Fruit fly (Drosophila melanogaster) whole organism, embryonic: ENCODE results near the gene mRpL55.
A peak's percentile ranks its signal among the peaks of the same experiment; 100 is the strongest.

Source experiments
- Awh ChIP-seq: fragments of 200-800 bp; sonication (Bioruptor generic); IDR thresholded peaks from 2 replicates; pipeline ENCODE4, ENCODE4 v1.3.6; 2022; ENCODE audit warnings: missing biosample characterization, missing genetic modification characterization
- Bdp1 ChIP-seq: fragments of 200-800 bp; sonication (Bioruptor generic); optimal IDR thresholded peaks from 3 replicates; lab custom pipeline; 2016; ENCODE audit warnings: missing biosample characterization, missing genetic modification characterization
- Bgb ChIP-seq: fragments of 200-800 bp; sonication (Bioruptor generic); IDR thresholded peaks from 2 replicates; pipeline ENCODE4 v1.3.6; 2022; ENCODE audit warnings: missing biosample characterization, missing genetic modification characterization; ENCODE audit not compliant: partially characterized antibody
- CG1024 ChIP-seq: fragments of 200-800 bp; sonication (Bioruptor generic); IDR thresholded peaks from 2 replicates; pipeline ENCODE4 v1.3.6; 2022; ENCODE audit warnings: missing biosample characterization, missing genetic modification characterization
- CG10267 ChIP-seq: fragments of 200-800 bp; sonication (Bioruptor generic); optimal IDR thresholded peaks from 2 replicates; lab custom pipeline; 2018; ENCODE audit warnings: missing biosample characterization, mild to moderate bottlenecking, missing genetic modification characterization, moderate library complexity
- CG10543 ChIP-seq: fragments of 200-800 bp; sonication (Bioruptor generic); optimal IDR thresholded peaks from 3 replicates; lab custom pipeline; 2017; ENCODE audit warnings: missing biosample characterization, mild to moderate bottlenecking, missing genetic modification characterization, moderate library complexity
- CG10565 ChIP-seq: fragments of 200-800 bp; sonication (Bioruptor generic); optimal IDR thresholded peaks from 3 replicates; lab custom pipeline; 2016; ENCODE audit warnings: missing biosample characterization, mild to moderate bottlenecking, missing genetic modification characterization
- CG10979 ChIP-seq: fragments of 200-800 bp; sonication (Bioruptor generic); optimal IDR thresholded peaks from 2 replicates; lab custom pipeline; 2018; ENCODE audit warnings: missing biosample characterization, mild to moderate bottlenecking, missing genetic modification characterization, moderate library complexity
- CG11456 ChIP-seq: fragments of 200-800 bp; sonication (Bioruptor generic); IDR thresholded peaks from 3 replicates; pipeline ENCODE4 v1.3.6; 2022; ENCODE audit warnings: missing biosample characterization, missing genetic modification characterization
- CG14710 ChIP-seq: fragments of 200-800 bp; sonication (Bioruptor generic); optimal IDR thresholded peaks from 3 replicates; lab custom pipeline; 2019; ENCODE audit warnings: missing biosample characterization, mild to moderate bottlenecking, missing genetic modification characterization, moderate library complexity
- CG17361 ChIP-seq: fragments of 200-800 bp; sonication (Bioruptor generic); IDR thresholded peaks from 3 replicates; pipeline ENCODE4 v1.3.6; 2022; ENCODE audit warnings: missing biosample characterization, missing genetic modification characterization
- CG1792 ChIP-seq: fragments of 200-800 bp; sonication (Bioruptor generic); optimal IDR thresholded peaks from 2 replicates; lab custom pipeline; 2016; ENCODE audit warnings: missing biosample characterization, missing genetic modification characterization
- CG18011 ChIP-seq: fragments of 200-800 bp; sonication (Bioruptor generic); optimal IDR thresholded peaks from 2 replicates; lab custom pipeline; 2017; ENCODE audit warnings: missing biosample characterization, missing genetic modification characterization, mild to moderate bottlenecking, moderate library complexity, missing genotype
- CG18262 ChIP-seq: fragments of 200-800 bp; optimal IDR thresholded peaks from 3 replicates; lab custom pipeline; 2019; ENCODE audit warnings: missing biosample characterization, mild to moderate bottlenecking, missing genetic modification characterization, moderate library complexity
- CG2202 ChIP-seq: fragments of 200-800 bp; sonication (Bioruptor generic); optimal IDR thresholded peaks from 2 replicates; lab custom pipeline; 2018; ENCODE audit warnings: missing biosample characterization, mild to moderate bottlenecking, missing genetic modification characterization
- CG2678 ChIP-seq: fragments of 200-800 bp; sonication (Bioruptor generic); optimal IDR thresholded peaks from 3 replicates; lab custom pipeline; 2019; ENCODE audit warnings: missing biosample characterization, mild to moderate bottlenecking, missing genetic modification characterization, moderate library complexity
- CG2712 ChIP-seq: fragments of 200-800 bp; optimal IDR thresholded peaks from 3 replicates; lab custom pipeline; 2019; ENCODE audit warnings: missing biosample characterization, mild to moderate bottlenecking, missing genetic modification characterization, moderate library complexity
- CG34376 ChIP-seq: fragments of 200-800 bp; sonication (Bioruptor generic); optimal IDR thresholded peaks from 2 replicates; lab custom pipeline; 2018; ENCODE audit warnings: missing biosample characterization, mild to moderate bottlenecking, missing genetic modification characterization
- CG7556 ChIP-seq: fragments of 200-800 bp; sonication (Bioruptor generic); optimal IDR thresholded peaks from 2 replicates; lab custom pipeline; 2017; ENCODE audit warnings: missing biosample characterization, mild to moderate bottlenecking, missing genetic modification characterization
- CG7987 ChIP-seq: fragments of 200-800 bp; sonication (Bioruptor generic); optimal IDR thresholded peaks from 2 replicates; lab custom pipeline; 2018; ENCODE audit warnings: missing biosample characterization, mild to moderate bottlenecking, missing genetic modification characterization, moderate library complexity
- Doc3 ChIP-seq: fragments of 200-800 bp; sonication (Bioruptor generic); IDR thresholded peaks from 3 replicates; pipeline ENCODE4 v1.3.6; 2022; ENCODE audit warnings: missing biosample characterization, missing genetic modification characterization; ENCODE audit not compliant: partially characterized antibody
- Dp ChIP-seq: fragments of 200-800 bp; sonication (Bioruptor generic); optimal IDR thresholded peaks from 2 replicates; lab custom pipeline; 2018; ENCODE audit warnings: missing biosample characterization, mild to moderate bottlenecking, missing genetic modification characterization, moderate library complexity
- Drgx ChIP-seq: fragments of 200-800 bp; sonication (Bioruptor generic); IDR thresholded peaks from 2 replicates; pipeline ENCODE4 v1.3.6; 2022; ENCODE audit warnings: missing biosample characterization, missing genetic modification characterization
- Elba2 ChIP-seq: fragments of 200-800 bp; sonication (Bioruptor generic); optimal IDR thresholded peaks from 3 replicates; lab custom pipeline; 2016; ENCODE audit warnings: missing biosample characterization, missing genetic modification characterization
- Kr ChIP-seq: fragments of 200-800 bp; sonication (Bioruptor generic); optimal IDR thresholded peaks from 2 replicates; lab custom pipeline; 2017; ENCODE audit warnings: missing biosample characterization, mild to moderate bottlenecking, missing genetic modification characterization
- Med ChIP-seq: fragments of 200-800 bp; sonication (Bioruptor generic); peaks from one replicate; lab custom pipeline; 2016; ENCODE audit warnings: missing biosample characterization, missing genetic modification characterization, mild to moderate bottlenecking, inconsistent platforms, moderate library complexity
- Nf-YB ChIP-seq: fragments of 200-800 bp; sonication (Bioruptor generic); optimal IDR thresholded peaks from 3 replicates; lab custom pipeline; 2019; ENCODE audit warnings: missing biosample characterization, mild to moderate bottlenecking, missing genetic modification characterization, moderate library complexity
- Pdp1 ChIP-seq, 2 experiments: fragments of 200-800 bp; sonication (Bioruptor generic); optimal IDR thresholded peaks; 3 replicates each; lab custom pipeline; 2016; ENCODE audit warnings: missing biosample characterization in 2 of 2, missing genetic modification characterization in 2 of 2, mild to moderate bottlenecking in 1 of 2, moderate library complexity in 1 of 2
- Six4 ChIP-seq: fragments of 200-800 bp; sonication (Bioruptor generic); optimal IDR thresholded peaks from 2 replicates; lab custom pipeline; 2016; ENCODE audit warnings: missing biosample characterization, missing genetic modification characterization
- bsh ChIP-seq, 2 experiments: fragments of 200-800 bp; sonication (Bioruptor generic); optimal IDR thresholded peaks; 2 replicates each; lab custom pipeline; 2017 to 2018; ENCODE audit warnings: mild to moderate bottlenecking in 2 of 2, missing biosample characterization in 2 of 2, missing genetic modification characterization in 2 of 2, moderate library complexity in 1 of 2
- chinmo ChIP-seq: fragments of 200-800 bp; sonication (Bioruptor generic); IDR thresholded peaks from 4 replicates; pipeline ENCODE4 v1.3.6; 2022; ENCODE audit warnings: missing biosample characterization, missing genetic modification characterization; ENCODE audit not compliant: partially characterized antibody
- ci ChIP-seq: fragments of 200-800 bp; sonication (Bioruptor generic); IDR thresholded peaks from 3 replicates; pipeline ENCODE4 v1.3.6; 2022; ENCODE audit warnings: missing biosample characterization, missing genetic modification characterization
- crc ChIP-seq: fragments of 200-800 bp; sonication (Bioruptor generic); optimal IDR thresholded peaks from 2 replicates; lab custom pipeline; 2016; ENCODE audit warnings: missing biosample characterization, missing genetic modification characterization
- crol ChIP-seq: fragments of 200-800 bp; sonication (Bioruptor generic); IDR thresholded peaks from 2 replicates; pipeline ENCODE4 v1.3.6; 2022; ENCODE audit warnings: missing biosample characterization, missing genetic modification characterization
- gem ChIP-seq: fragments of 200-800 bp; sonication (Bioruptor generic); optimal IDR thresholded peaks from 2 replicates; lab custom pipeline; 2019; ENCODE audit warnings: missing biosample characterization, mild to moderate bottlenecking, missing genetic modification characterization, moderate library complexity
- grau ChIP-seq: fragments of 200-800 bp; optimal IDR thresholded peaks from 3 replicates; lab custom pipeline; 2019; ENCODE audit warnings: missing biosample characterization, mild to moderate bottlenecking, missing genetic modification characterization, moderate library complexity
- gro ChIP-seq: fragments of 200-800 bp; sonication (Bioruptor generic); optimal IDR thresholded peaks from 2 replicates; lab custom pipeline; 2016; ENCODE audit warnings: missing biosample characterization, missing genetic modification characterization
- lola ChIP-seq, 3 experiments: fragments of >200 bp in 2 of 3; fragments of 200-800 bp in 1 of 3; sonication (Bioruptor generic) in 1 of 3; optimal IDR thresholded peaks; 2 replicates each; lab custom pipeline; 2017 to 2019; ENCODE audit warnings: missing biosample characterization in 3 of 3, missing genetic modification characterization in 3 of 3, mild to moderate bottlenecking in 1 of 3, moderate library complexity in 1 of 3
- nmo ChIP-seq: fragments of 200-800 bp; sonication (Bioruptor generic); optimal IDR thresholded peaks from 2 replicates; lab custom pipeline; 2018; ENCODE audit warnings: missing biosample characterization, mild to moderate bottlenecking, missing genetic modification characterization, moderate library complexity
- pita ChIP-seq: fragments of 200-800 bp; sonication (Bioruptor generic); optimal IDR thresholded peaks from 2 replicates; lab custom pipeline; 2017; ENCODE audit warnings: missing biosample characterization, mild to moderate bottlenecking, missing genetic modification characterization
- scrt ChIP-seq: fragments of 200-800 bp; sonication (Bioruptor generic); optimal IDR thresholded peaks from 2 replicates; lab custom pipeline; 2018; ENCODE audit warnings: missing biosample characterization, mild to moderate bottlenecking, missing genetic modification characterization, moderate library complexity
- sens ChIP-seq: fragments of 200-800 bp; sonication (Bioruptor generic); peaks from one replicate; lab custom pipeline; 2016; ENCODE audit warnings: missing biosample characterization, missing genetic modification characterization
- ssp ChIP-seq: fragments of 200-800 bp; sonication (Bioruptor generic); IDR thresholded peaks from 2 replicates; pipeline ENCODE4 v1.3.6; 2022; ENCODE audit warnings: missing biosample characterization, missing genetic modification characterization
- tio ChIP-seq: fragments of 200-800 bp; sonication (Bioruptor generic); optimal IDR thresholded peaks from 2 replicates; lab custom pipeline; 2017; ENCODE audit warnings: missing biosample characterization, missing genetic modification characterization, inconsistent platforms
- ttk ChIP-seq: fragments of 200-800 bp; sonication (Bioruptor generic); IDR thresholded peaks from 2 replicates; pipeline ENCODE4 v2.1.2; 2022; ENCODE audit warnings: missing biosample characterization, missing genetic modification characterization
- twi ChIP-seq: fragments of 200-800 bp; optimal IDR thresholded peaks from 2 replicates; lab custom pipeline; 2019; ENCODE audit warnings: missing biosample characterization, mild to moderate bottlenecking, missing genetic modification characterization, moderate library complexity

Gene mRpL55

dm6 chr3R:19071951-19072350 lies 22.8 kb downstream of the mRpL55 start:
- TF ChIP-seq twi (tag; lab: Kevin White, UChicago) (peak; percentile 45), Elba2 (GFP tag; lab: Kevin White, UChicago) (no peak)

DNA sequence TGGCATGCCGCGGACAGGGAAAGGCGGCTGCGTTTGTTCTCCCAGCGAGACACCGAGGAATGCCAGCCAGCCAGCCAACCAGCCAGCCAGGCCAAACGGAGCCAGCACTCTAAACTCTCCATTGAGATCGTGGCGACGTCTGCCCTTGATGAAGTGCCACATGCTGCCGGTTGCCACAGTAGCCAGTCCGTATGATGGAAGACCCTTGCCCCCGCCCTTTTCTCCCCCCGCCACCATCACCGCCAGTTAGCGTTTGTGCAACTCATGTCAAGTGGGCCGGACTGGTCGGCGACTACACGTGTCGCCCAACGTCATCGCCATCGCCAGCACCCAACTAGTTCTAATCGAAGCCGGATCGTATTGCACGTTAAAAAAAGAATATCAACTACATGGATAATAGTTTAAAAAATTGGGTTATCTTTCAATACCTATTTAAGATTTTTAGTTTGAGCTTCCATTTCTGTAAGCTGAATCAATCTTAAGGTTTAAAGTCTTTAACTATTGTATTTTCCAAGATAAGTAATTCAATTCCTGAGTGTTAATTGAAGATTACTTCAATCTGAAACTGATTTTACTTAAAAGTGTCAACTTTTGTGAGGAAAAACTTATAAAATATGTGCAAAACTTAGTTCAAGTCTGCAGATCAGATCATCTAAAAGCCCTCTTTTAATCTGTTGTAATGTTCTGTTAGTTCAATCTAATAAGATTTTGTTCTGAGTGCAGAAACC lies 24.3 kb downstream of the mRpL55 start:
- TF ChIP-seq ssp (GFP tag; lab: Robert Waterston, UW) (no peak), twi (tag; lab: Kevin White, UChicago) (peak; percentile 68), Kr (no peak), CG10979 (tag; lab: Kevin White, UChicago) (peak; percentile 11), Nf-YB (no peak), CG7556 (GFP tag; lab: Kevin White, UChicago) (peak; percentile 17), CG34376 (GFP tag; lab: Kevin White, UChicago) (no peak), CG10565 (GFP tag; lab: Kevin White, UChicago) (no peak), crc (GFP tag; lab: Kevin White, UChicago) (no peak), CG1024 (GFP tag; lab: Robert Waterston, UW) (no peak), ttk (no peak), Pdp1 (GFP tag; optimal IDR thresholded peaks at IDR 0.05; lab: Kevin White, UChicago) (peak in 1 of 2 experiments; percentile 13), CG1792 (GFP tag; lab: Kevin White, UChicago) (no peak), CG14710 (tag; lab: Kevin White, UChicago) (peak; percentile 6), crol (GFP tag; lab: Robert Waterston, UW) (peak; percentile 50), sens (peak; percentile 75), gro (no peak), CG17361 (peak; percentile 49; the same call in 2 of the 3 replicates), CG7987 (GFP tag; lab: Kevin White, UChicago) (no peak), CG2678 (tag; lab: Kevin White, UChicago) (peak; percentile 26), Bgb (GFP tag; lab: Robert Waterston, UW) (no peak), pita (GFP tag; lab: Kevin White, UChicago) (no peak), nmo (GFP tag; lab: Kevin White, UChicago) (peak; percentile 15), CG2712 (tag; lab: Kevin White, UChicago) (peak; percentile 33), scrt (GFP tag; lab: Kevin White, UChicago) (no peak), Bdp1 (GFP tag; lab: Kevin White, UChicago) (no peak), CG10543 (no peak), bsh (GFP tag; optimal IDR thresholded peaks at IDR 0.05; lab: Kevin White, UChicago) (peak in 1 of 2 experiments; percentile 63), CG18011 (GFP tag; lab: Kevin White, UChicago) (no peak), chinmo (0 out of 4 replicates have a peak, but pooled peaks have one; percentile 16), CG2202 (tag; lab: Kevin White, UChicago) (no peak), Awh (GFP tag; lab: Robert Waterston, UW) (no peak), grau (tag; lab: Kevin White, UChicago) (peak; percentile 20), tio (peak; percentile 17), Drgx (no peak), CG11456 (GFP tag; lab: Robert Waterston, UW) (0 out of 3 replicates have a peak, but pooled peaks have one; percentile 10), Doc3 (GFP tag; lab: Robert Waterston, UW) (no peak), ci (GFP tag; lab: Robert Waterston, UW) (0 out of 3 replicates have a peak, but pooled peaks have one; percentile 21), Dp (GFP tag; lab: Kevin White, UChicago) (no peak), Med (GFP tag; lab: Kevin White, UChicago) (peak; percentile 67), CG10267 (tag; lab: Kevin White, UChicago) (no peak), gem (tag; lab: Kevin White, UChicago) (peak; percentile 39), Six4 (GFP tag; lab: Kevin White, UChicago) (no peak), lola (GFP tag; optimal IDR thresholded peaks at IDR 0.05; lab: Kevin White, UChicago) (peak in 1 of 3 experiments; percentile 36), CG18262 (tag; lab: Kevin White, UChicago) (peak; percentile 39)
